Fruit fly (Drosophila melanogaster) whole organism, embryonic: ENCODE results near the gene CG33795.

Experiments
- Ada2b ChIP-seq: fragments of 200-800 bp; sonication (Bioruptor generic); IDR thresholded peaks from 2 replicates; pipeline ENCODE4 v1.3.6; 2022; ENCODE audit warnings: missing biosample characterization, missing genetic modification characterization
- Adf1 ChIP-seq: fragments of 200-800 bp; sonication (Bioruptor generic); IDR thresholded peaks from 2 replicates; pipeline ENCODE4 v1.3.6; 2022; ENCODE audit warnings: missing biosample characterization, missing genetic modification characterization
- Bteb2 ChIP-seq: fragments of 200-800 bp; sonication (Bioruptor generic); optimal IDR thresholded peaks from 2 replicates; lab custom pipeline; 2016; ENCODE audit warnings: missing biosample characterization, missing genetic modification characterization
- CG11247 ChIP-seq: fragments of 200-800 bp; sonication (Bioruptor generic); IDR thresholded peaks from 2 replicates; pipeline ENCODE4 v1.3.6; 2022; ENCODE audit warnings: missing biosample characterization, missing genetic modification characterization
- CG11560 ChIP-seq: fragments of 200-800 bp; sonication (Bioruptor generic); IDR thresholded peaks from 3 replicates; pipeline ENCODE4 v1.3.6; 2022; ENCODE audit warnings: missing biosample characterization, missing genetic modification characterization
- CG11695 ChIP-seq: fragments of 200-800 bp; sonication (Bioruptor generic); IDR thresholded peaks from 3 replicates; pipeline ENCODE4 v1.3.6; 2022; ENCODE audit warnings: missing biosample characterization, missing genetic modification characterization
- CG12391 ChIP-seq: fragments of 200-800 bp; sonication (Bioruptor generic); optimal IDR thresholded peaks from 3 replicates; lab custom pipeline; 2018; ENCODE audit warnings: missing biosample characterization, mild to moderate bottlenecking, missing genetic modification characterization, moderate library complexity
- CG15073 ChIP-seq: fragments of 200-800 bp; sonication (Bioruptor generic); optimal IDR thresholded peaks from 2 replicates; lab custom pipeline; 2016; ENCODE audit warnings: missing biosample characterization, missing genetic modification characterization
- CG17568 ChIP-seq: fragments of 200-800 bp; sonication (Bioruptor generic); optimal IDR thresholded peaks from 2 replicates; lab custom pipeline; 2018; ENCODE audit warnings: missing biosample characterization, mild to moderate bottlenecking, missing genetic modification characterization, moderate library complexity
- CG18476 ChIP-seq: fragments of 200-800 bp; sonication (Bioruptor generic); optimal IDR thresholded peaks from 2 replicates; lab custom pipeline; 2016; ENCODE audit warnings: missing biosample characterization, mild to moderate bottlenecking, missing genetic modification characterization
- CG3281 ChIP-seq: fragments of 200-800 bp; sonication (Bioruptor generic); optimal IDR thresholded peaks from 3 replicates; lab custom pipeline; 2017; ENCODE audit warnings: missing biosample characterization, mild to moderate bottlenecking, missing genetic modification characterization
- CG3726 ChIP-seq: fragments of 200-800 bp; sonication (Bioruptor generic); IDR thresholded peaks from 3 replicates; pipeline ENCODE4, ENCODE4 v1.3.6; 2022; ENCODE audit warnings: missing biosample characterization, missing genetic modification characterization
- CG42726 ChIP-seq: fragments of 200-800 bp; sonication (Bioruptor generic); IDR thresholded peaks from 2 replicates; pipeline ENCODE4 v1.3.6; 2022; ENCODE audit warnings: missing biosample characterization, missing genetic modification characterization; ENCODE audit not compliant: partially characterized antibody
- CG4730 ChIP-seq: fragments of 200-800 bp; sonication (Bioruptor generic); IDR thresholded peaks from 2 replicates; pipeline ENCODE4 v1.3.6; 2022; ENCODE audit warnings: missing biosample characterization, missing genetic modification characterization
- CG7963 ChIP-seq: fragments of 200-800 bp; sonication (Bioruptor generic); IDR thresholded peaks from 3 replicates; pipeline ENCODE4 v1.3.6; 2022; ENCODE audit warnings: missing biosample characterization, missing genetic modification characterization; ENCODE audit not compliant: partially characterized antibody
- CG8290 ChIP-seq, 3 experiments: fragments of 200-800 bp; sonication (Bioruptor generic); optimal IDR thresholded peaks; 2 replicates each; lab custom pipeline; 2016 to 2019; ENCODE audit warnings: missing biosample characterization in 3 of 3, missing genetic modification characterization in 3 of 3, mild to moderate bottlenecking in 2 of 3, moderate library complexity in 1 of 3
- CG8359 ChIP-seq: fragments of 200-800 bp; sonication (Bioruptor generic); optimal IDR thresholded peaks from 2 replicates; lab custom pipeline; 2017; ENCODE audit warnings: missing biosample characterization, mild to moderate bottlenecking, missing genetic modification characterization, borderline replicate concordance
- CG9437 ChIP-seq: fragments of 200-800 bp; sonication (Bioruptor generic); optimal IDR thresholded peaks from 2 replicates; lab custom pipeline; 2018; ENCODE audit warnings: missing biosample characterization, mild to moderate bottlenecking, missing genetic modification characterization
- CG9727 ChIP-seq: fragments of 200-800 bp; sonication (Bioruptor generic); optimal IDR thresholded peaks from 3 replicates; lab custom pipeline; 2017; ENCODE audit warnings: missing biosample characterization, mild to moderate bottlenecking, missing genetic modification characterization
- Deaf1 ChIP-seq: fragments of 200-800 bp; optimal IDR thresholded peaks from 3 replicates; lab custom pipeline; 2019; ENCODE audit warnings: missing biosample characterization, mild to moderate bottlenecking, missing genetic modification characterization, moderate library complexity
- Dfd ChIP-seq, 2 experiments: fragments of >200 bp; optimal IDR thresholded peaks; 2 replicates each; lab custom pipeline; 2017; ENCODE audit warnings: missing biosample characterization in 2 of 2, missing genetic modification characterization in 2 of 2
- Doc2 ChIP-seq: fragments of 200-800 bp; sonication (Bioruptor generic); IDR thresholded peaks from 2 replicates; pipeline ENCODE4 v1.3.6; 2022; ENCODE audit warnings: missing biosample characterization, missing genetic modification characterization
- Doc3 ChIP-seq: fragments of 200-800 bp; sonication (Bioruptor generic); IDR thresholded peaks from 3 replicates; pipeline ENCODE4 v1.3.6; 2022; ENCODE audit warnings: missing biosample characterization, missing genetic modification characterization; ENCODE audit not compliant: partially characterized antibody
- Hmr ChIP-seq: fragments of 200-800 bp; sonication (Bioruptor generic); optimal IDR thresholded peaks from 3 replicates; lab custom pipeline; 2017; ENCODE audit warnings: mild to moderate bottlenecking, missing biosample characterization, missing genetic modification reagents, missing genetic modification characterization
- Hr3 ChIP-seq: fragments of 200-800 bp; sonication (Bioruptor generic); optimal IDR thresholded peaks from 3 replicates; lab custom pipeline; 2016; ENCODE audit warnings: missing biosample characterization, missing genetic modification characterization
- MBD-R2 ChIP-seq: fragments of 200-800 bp; sonication (Bioruptor generic); IDR thresholded peaks from 2 replicates; pipeline ENCODE4 v1.3.6; 2022; ENCODE audit warnings: missing biosample characterization, missing genetic modification characterization
- Med ChIP-seq: fragments of 200-800 bp; sonication (Bioruptor generic); peaks from one replicate; lab custom pipeline; 2016; ENCODE audit warnings: missing biosample characterization, missing genetic modification characterization, mild to moderate bottlenecking, inconsistent platforms, moderate library complexity
- Neu2 ChIP-seq: fragments of 200-800 bp; sonication (Bioruptor generic); optimal IDR thresholded peaks from 3 replicates; lab custom pipeline; 2016; ENCODE audit warnings: missing biosample characterization, missing genetic modification characterization, borderline replicate concordance
- Poxn ChIP-seq: fragments of 200-800 bp; sonication (Bioruptor generic); IDR thresholded peaks from 2 replicates; pipeline ENCODE4 v1.3.6; 2022; ENCODE audit warnings: missing biosample characterization, missing genetic modification characterization
- Rx ChIP-seq: fragments of 200-800 bp; sonication (Bioruptor generic); IDR thresholded peaks from 2 replicates; pipeline ENCODE4 v1.3.6; 2022; ENCODE audit warnings: missing biosample characterization, missing genetic modification characterization
- Xbp1 ChIP-seq: fragments of 200-800 bp; sonication (Bioruptor generic); optimal IDR thresholded peaks from 3 replicates; lab custom pipeline; 2016; ENCODE audit warnings: missing biosample characterization, mild to moderate bottlenecking, missing genetic modification characterization
- YL-1 ChIP-seq: fragments of 200-800 bp; sonication (Bioruptor generic); optimal IDR thresholded peaks from 3 replicates; lab custom pipeline; 2017; ENCODE audit warnings: missing biosample characterization, mild to moderate bottlenecking, missing genetic modification characterization
- br ChIP-seq: fragments of >200 bp; optimal IDR thresholded peaks from 2 replicates; lab custom pipeline; 2017
- chinmo ChIP-seq: fragments of 200-800 bp; sonication (Bioruptor generic); IDR thresholded peaks from 4 replicates; pipeline ENCODE4 v1.3.6; 2022; ENCODE audit warnings: missing biosample characterization, missing genetic modification characterization; ENCODE audit not compliant: partially characterized antibody
- chm ChIP-seq: fragments of 200-800 bp; sonication (Bioruptor generic); IDR thresholded peaks from 2 replicates; pipeline ENCODE4 v1.3.6; 2022; ENCODE audit warnings: missing biosample characterization, missing genetic modification characterization
- dati ChIP-seq: fragments of 200-800 bp; sonication (Bioruptor generic); IDR thresholded peaks from 2 replicates; pipeline ENCODE4 v1.3.6; 2022; ENCODE audit warnings: missing biosample characterization, missing genetic modification characterization
- ems ChIP-seq: fragments of 200-800 bp; sonication (Bioruptor generic); optimal IDR thresholded peaks from 3 replicates; lab custom pipeline; 2016; ENCODE audit warnings: missing biosample characterization, missing genetic modification characterization
- fd96Cb ChIP-seq: fragments of 200-800 bp; sonication (Bioruptor generic); optimal IDR thresholded peaks from 2 replicates; lab custom pipeline; 2018; ENCODE audit warnings: missing biosample characterization, mild to moderate bottlenecking, missing genetic modification characterization, moderate library complexity
- grau ChIP-seq: fragments of 200-800 bp; optimal IDR thresholded peaks from 3 replicates; lab custom pipeline; 2019; ENCODE audit warnings: missing biosample characterization, mild to moderate bottlenecking, missing genetic modification characterization, moderate library complexity
- lmd ChIP-seq: fragments of 200-800 bp; sonication (Bioruptor generic); IDR thresholded peaks from 2 replicates; pipeline ENCODE4 v1.3.6; 2022; ENCODE audit warnings: missing biosample characterization, missing genetic modification characterization
- mam ChIP-seq: fragments of 200-800 bp; sonication (Bioruptor generic); optimal IDR thresholded peaks from 3 replicates; lab custom pipeline; 2016; ENCODE audit warnings: missing biosample characterization, missing genetic modification characterization
- nau ChIP-seq: fragments of 200-800 bp; sonication (Bioruptor generic); optimal IDR thresholded peaks from 3 replicates; lab custom pipeline; 2017; ENCODE audit warnings: missing biosample characterization, mild to moderate bottlenecking, missing genetic modification characterization, missing genetic modification reagents
- onecut ChIP-seq: fragments of 200-800 bp; sonication (Bioruptor generic); IDR thresholded peaks from 2 replicates; pipeline ENCODE4 v1.3.6; 2022; ENCODE audit warnings: missing biosample characterization, missing genetic modification characterization
- pan ChIP-seq, 4 experiments: fragments of >200 bp in 3 of 4; fragments of 200-800 bp in 1 of 4; sonication (Bioruptor generic) in 1 of 4; optimal IDR thresholded peaks in 3 of 4; IDR thresholded peaks in 1 of 4; 2 replicates each; pipeline versions ENCODE4 v1.3.6 to Lab custom; 2017 to 2022; ENCODE audit warnings: missing biosample characterization in 2 of 4, missing genetic modification characterization in 2 of 4, mixed read lengths in 1 of 4
- repo ChIP-seq: fragments of 200-800 bp; sonication (Bioruptor generic); optimal IDR thresholded peaks from 2 replicates; lab custom pipeline; 2016; ENCODE audit warnings: missing biosample characterization, missing genetic modification characterization
- slp2 ChIP-seq: fragments of 200-800 bp; sonication (Bioruptor generic); optimal IDR thresholded peaks from 2 replicates; lab custom pipeline; 2016; ENCODE audit warnings: missing biosample characterization, missing genetic modification characterization
- stc ChIP-seq: fragments of 200-800 bp; sonication (Bioruptor generic); IDR thresholded peaks from 2 replicates; pipeline ENCODE4 v1.3.6; 2022; ENCODE audit warnings: missing biosample characterization, missing genetic modification characterization
- yki ChIP-seq: fragments of >200 bp; optimal IDR thresholded peaks from 3 replicates; lab custom pipeline; 2018
- zen ChIP-seq: fragments of 200-800 bp; sonication (Bioruptor generic); optimal IDR thresholded peaks from 3 replicates; lab custom pipeline; 2018; ENCODE audit warnings: missing biosample characterization, mild to moderate bottlenecking, missing genetic modification characterization, moderate library complexity

The CG33795 gene

DNA sequence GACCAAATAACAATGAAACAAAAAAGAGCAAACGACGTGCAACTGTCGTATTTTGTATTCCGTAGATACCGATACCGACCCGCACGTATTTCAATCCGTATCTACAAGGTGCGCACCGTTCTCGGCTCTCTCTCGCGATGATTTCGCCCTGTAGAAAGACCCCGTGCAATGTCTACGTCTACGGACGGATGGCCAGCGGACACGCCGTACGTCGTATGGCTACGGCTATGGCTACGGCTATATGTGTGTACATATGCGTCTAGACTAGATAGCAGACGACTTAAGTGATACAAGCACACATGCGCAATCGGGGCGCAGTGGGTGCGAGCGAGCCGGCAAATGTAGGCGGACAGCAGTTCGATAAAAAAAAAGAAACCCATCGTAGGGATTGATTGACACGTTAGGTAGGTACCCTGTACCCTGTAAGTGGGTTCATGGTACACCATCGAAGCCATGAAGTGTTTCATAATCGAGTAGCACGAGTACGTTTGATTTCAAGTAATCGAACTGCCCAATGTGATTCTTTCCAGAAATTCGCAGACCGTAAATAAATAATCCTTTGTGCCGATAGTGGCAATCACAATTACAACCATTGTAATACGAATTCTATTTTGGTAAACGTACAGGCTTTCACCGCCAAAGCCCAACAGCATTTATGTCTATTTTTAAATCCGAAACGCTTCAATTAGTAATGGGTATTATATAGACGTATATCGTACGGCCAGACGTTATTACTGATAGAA is 21.6 kb downstream of the CG33795 start (continued):
- TF ChIP-seq lmd (GFP tag; lab: Robert Waterston, UW) (peak; percentile 17; the same call in 1 of the 2 replicates), Med (GFP tag; lab: Kevin White, UChicago) (peak; percentile 94), mam (GFP tag; lab: Kevin White, UChicago) (peak; percentile 22), MBD-R2 (GFP tag; lab: Robert Waterston, UW) (0 out of 2 replicates have a peak, but pooled peaks have one; percentile 8), CG9727 (GFP tag; lab: Kevin White, UChicago) (peak; percentile 29), nau (no peak), zen (tag; lab: Kevin White, UChicago) (no peak), CG9437 (GFP tag; lab: Kevin White, UChicago) (peak; percentile 53), fd96Cb (tag; lab: Kevin White, UChicago) (peak; percentile 10), CG42726 (no peak), CG17568 (GFP tag; lab: Kevin White, UChicago) (no peak), chm (GFP tag; lab: Robert Waterston, UW) (no peak), Poxn (GFP tag; lab: Robert Waterston, UW) (no peak), yki (lab: Kevin White, UChicago) (no peak), CG4730 (GFP tag; lab: Robert Waterston, UW) (0 out of 2 replicates have a peak, but pooled peaks have one; percentile 14), CG15073 (GFP tag; lab: Kevin White, UChicago) (no peak), CG8359 (no peak), Deaf1 (peak; percentile 50), ems (GFP tag; lab: Kevin White, UChicago) (no peak), Xbp1 (GFP tag; lab: Kevin White, UChicago) (peak; percentile 6), Ada2b (GFP tag; lab: Robert Waterston, UW) (no peak), slp2 (peak; percentile 13), chinmo (GFP tag; lab: Robert Waterston, UW) (peak; percentile 87; the same call in 3 of the 4 replicates), CG18476 (GFP tag; lab: Kevin White, UChicago) (no peak), br (lab: Kevin White, UChicago) (no peak), Hr3 (GFP tag; lab: Kevin White, UChicago) (no peak), stc (GFP tag; lab: Robert Waterston, UW) (no peak), CG11560 (peak; percentile 34; the same call in 1 of the 3 replicates), repo (no peak), YL-1 (GFP tag; lab: Kevin White, UChicago) (no peak), grau (peak; percentile 54), CG11247 (GFP tag; lab: Robert Waterston, UW) (no peak), Adf1 (peak; percentile 5; the same call in 1 of the 2 replicates), Doc3 (GFP tag; lab: Robert Waterston, UW) (no peak), Rx (no peak), dati (GFP tag; lab: Robert Waterston, UW) (no peak), Hmr (peak; percentile 33), Dfd (GFP tag; optimal IDR thresholded peaks at IDR 0.05; lab: Kevin White, UChicago) (no peak), CG3726 (no peak), CG7963 (no peak), CG12391 (tag; lab: Kevin White, UChicago) (peak; percentile 38), CG8290 (GFP tag; optimal IDR thresholded peaks at IDR 0.05; lab: Kevin White, UChicago) (no peak), CG8290 (tag; optimal IDR thresholded peaks at IDR 0.05; lab: Kevin White, UChicago) (peak in 1 of 2 experiments; percentile 32), Neu2 (no peak), onecut (no peak), Doc2 (GFP tag; lab: Robert Waterston, UW) (no peak), CG11695 (GFP tag; lab: Robert Waterston, UW) (peak; percentile 24; the same call in 1 of the 3 replicates), pan (optimal IDR thresholded peaks at IDR 0.05; lab: Kevin White, UChicago) (no peak), pan (GFP tag; optimal IDR thresholded peaks at IDR 0.05 in 1 of 2, IDR thresholded peaks at IDR 0.05 in 1 of 2) (peak in 1 of 2 experiments; percentile 26), Bteb2 (GFP tag; lab: Kevin White, UChicago) (peak; percentile 16), CG3281 (GFP tag; lab: Kevin White, UChicago) (peak; percentile 8)
